Worm (Caenorhabditis elegans): Measurements from ENCODE around the gene Y82E9BR.5.

ce11 chrIII:1429920-1430437 is 45.8 kb downstream of the Y82E9BR.5 start:
- no peak for TF ChIP-seq W03F9.2 (tag; optimal IDR thresholded peaks at IDR 0.05)
- TF ChIP-seq dao-5 (tag; optimal IDR thresholded peaks at IDR 0.05): no peak

Measured in whole organism, L4/young adult.